Worm (Caenorhabditis elegans) whole organism, mixed stage, embryonic: ENCODE data around the gene mks-3.

ENCODE experiments used
- elt-3 ChIP-seq: fragments of 150-350 bp; optimal IDR thresholded peaks from 2 replicates; lab custom pipeline; 2014; ENCODE audit warnings: missing biosample characterization, missing genetic modification characterization
- ham-2 ChIP-seq: fragments of 200-800 bp; sonication (Bioruptor generic); optimal IDR thresholded peaks from 2 replicates; lab custom pipeline; 2018; ENCODE audit warnings: mild to moderate bottlenecking, missing genetic modification characterization, missing compliant biosample characterization
- lin-13 ChIP-seq: fragments of 150-350 bp; optimal IDR thresholded peaks from 2 replicates; lab custom pipeline; 2014; ENCODE audit warnings: missing biosample characterization, missing genetic modification characterization
- lsy-2 ChIP-seq: fragments of 150-350 bp; optimal IDR thresholded peaks from 2 replicates; lab custom pipeline; 2014; ENCODE audit warnings: missing biosample characterization, missing genetic modification characterization
- mep-1 ChIP-seq: fragments of 150-350 bp; optimal IDR thresholded peaks from 2 replicates; lab custom pipeline; 2017; ENCODE audit warnings: missing biosample characterization, missing genetic modification reagents, missing genetic modification characterization, inconsistent platforms
- nhr-237 ChIP-seq: fragments of 150-350 bp; optimal IDR thresholded peaks from 2 replicates; lab custom pipeline; 2014; ENCODE audit warnings: missing biosample characterization, missing genetic modification characterization
- nhr-28 ChIP-seq: fragments of 150-350 bp; optimal IDR thresholded peaks from 2 replicates; lab custom pipeline; 2014; ENCODE audit warnings: missing biosample characterization, missing genetic modification characterization
- zip-8 ChIP-seq: fragments of 150-350 bp; optimal IDR thresholded peaks from 2 replicates; lab custom pipeline; 2014; ENCODE audit warnings: missing biosample characterization, missing genetic modification characterization

DNA sequence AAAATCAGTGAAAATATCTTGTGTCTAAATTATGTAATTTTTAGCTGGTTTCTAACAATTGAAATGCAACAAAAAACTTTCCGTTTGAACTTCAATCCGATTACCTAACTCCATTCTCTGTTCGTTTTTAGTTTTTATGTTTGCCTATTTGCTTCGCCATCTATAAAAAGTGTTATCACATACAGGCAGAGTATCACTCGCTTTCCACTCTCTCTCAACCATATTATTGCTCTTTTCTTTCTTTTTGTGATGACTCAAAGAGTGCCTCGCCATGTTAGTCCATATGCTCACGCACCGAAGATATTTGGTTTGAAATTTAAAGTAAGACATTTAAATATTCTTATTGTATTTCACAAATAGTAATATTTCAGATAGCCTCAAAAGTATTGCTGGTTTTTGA, 48.5 kb downstream of the mks-3 start, which contains the start of gene ZK1290.13:
- TF ChIP-seq lin-13 (tag; lab: Kevin White, UChicago) (no peak), nhr-237 (tag; lab: Kevin White, UChicago) (no peak), nhr-28 (tag; lab: Kevin White, UChicago) (no peak), ham-2 (GFP tag; lab: Kevin White, UChicago) (no peak), elt-3 (no peak), lsy-2 (tag; lab: Kevin White, UChicago) (no peak), mep-1 (tag; lab: Kevin White, UChicago) (no peak), zip-8 (tag; lab: Kevin White, UChicago) (no peak)
